Fruit fly (Drosophila melanogaster) whole organism, wandering third instar larva: ENCODE results near the gene Hnf4.

Experiments used
- Abd-B ChIP-seq: fragments of >200 bp; optimal IDR thresholded peaks from 2 replicates; lab custom pipeline; 2017; ENCODE audit warnings: missing biosample characterization, missing genetic modification characterization
- CG32264 ChIP-seq: fragments of 200-800 bp; sonication (Bioruptor generic); optimal IDR thresholded peaks from 2 replicates; lab custom pipeline; 2016; ENCODE audit warnings: missing biosample characterization, missing genetic modification characterization
- CG9705 ChIP-seq: fragments of 200-800 bp; sonication (Bioruptor generic); optimal IDR thresholded peaks from 2 replicates; lab custom pipeline; 2018; ENCODE audit warnings: missing biosample characterization, mild to moderate bottlenecking, missing genetic modification characterization
- CrebA ChIP-seq: fragments of 200-800 bp; sonication (Bioruptor generic); optimal IDR thresholded peaks from 2 replicates; lab custom pipeline; 2016; ENCODE audit warnings: missing biosample characterization, mild to moderate bottlenecking, missing genetic modification characterization, borderline replicate concordance
- Dfd ChIP-seq: fragments of >200 bp; optimal IDR thresholded peaks from 2 replicates; lab custom pipeline; 2017; ENCODE audit warnings: missing biosample characterization, missing genetic modification characterization
- Dif ChIP-seq: fragments of 200-275, 200-300 bp; sonication (Bioruptor generic); optimal IDR thresholded peaks from 2 replicates; lab custom pipeline; 2018; ENCODE audit warnings: missing biosample characterization, missing genetic modification characterization; ENCODE audit not compliant: partially characterized antibody
- GATAd ChIP-seq: sonication (Bioruptor generic); optimal IDR thresholded peaks from 2 replicates; lab custom pipeline; 2016; ENCODE audit warnings: missing biosample characterization, missing genetic modification characterization
- HLH106 ChIP-seq: fragments of 200-800 bp; optimal IDR thresholded peaks from 3 replicates; lab custom pipeline; 2019; ENCODE audit warnings: missing biosample characterization, mild to moderate bottlenecking, missing genetic modification characterization, moderate library complexity
- Hnf4 ChIP-seq: fragments of 200-800 bp; sonication (Bioruptor generic); optimal IDR thresholded peaks from 2 replicates; lab custom pipeline; 2016; ENCODE audit warnings: missing biosample characterization, mild to moderate bottlenecking, missing genetic modification characterization
- Hr78 ChIP-seq: fragments of >200 bp; optimal IDR thresholded peaks from 2 replicates; lab custom pipeline; 2017; ENCODE audit warnings: missing biosample characterization, missing genetic modification characterization
- Hr83 ChIP-seq: fragments of 200-300 bp; sonication (Bioruptor generic); optimal IDR thresholded peaks from 2 replicates; lab custom pipeline; 2016; ENCODE audit warnings: missing biosample characterization, mild to moderate bottlenecking, missing genetic modification characterization, moderate library complexity; ENCODE audit not compliant: poor library complexity, severe bottlenecking
- Jra ChIP-seq: sonication (Bioruptor generic); optimal IDR thresholded peaks from 2 replicates; lab custom pipeline; 2016; ENCODE audit warnings: missing biosample characterization, missing genetic modification characterization
- Mio ChIP-seq: sonication (Bioruptor generic); optimal IDR thresholded peaks from 2 replicates; lab custom pipeline; 2016; ENCODE audit warnings: missing biosample characterization, missing genetic modification characterization
- Myc ChIP-seq: fragments of >200 bp; optimal IDR thresholded peaks from 2 replicates; lab custom pipeline; 2017
- N ChIP-seq: fragments of >200 bp; optimal IDR thresholded peaks from 2 replicates; lab custom pipeline; 2018; ENCODE audit warnings: missing biosample characterization, missing external identifiers, missing genetic modification characterization
- OdsH ChIP-seq: fragments of 200-800 bp; sonication (Bioruptor generic); optimal IDR thresholded peaks from 2 replicates; lab custom pipeline; 2016; ENCODE audit warnings: missing biosample characterization, mild to moderate bottlenecking, missing genetic modification characterization
- Rel ChIP-seq, 2 experiments: fragments of 200-800 bp; sonication (Bioruptor generic) in 1 of 2; optimal IDR thresholded peaks; 2 replicates in 1 of 2; 3 replicates in 1 of 2; lab custom pipeline; 2016 to 2019; ENCODE audit warnings: mild to moderate bottlenecking in 2 of 2, missing biosample characterization in 2 of 2, missing genetic modification characterization in 2 of 2, moderate library complexity in 1 of 2
- Sp1 ChIP-seq: fragments of 200-800 bp; sonication (Bioruptor generic); optimal IDR thresholded peaks from 3 replicates; lab custom pipeline; 2019; ENCODE audit warnings: missing biosample characterization, mild to moderate bottlenecking, missing genetic modification characterization, moderate library complexity
- Vsx2 ChIP-seq: fragments of 200-300, 225-300 bp; sonication (Bioruptor generic); optimal IDR thresholded peaks from 2 replicates; lab custom pipeline; 2018; ENCODE audit warnings: missing biosample characterization, missing genetic modification characterization; ENCODE audit not compliant: partially characterized antibody
- br ChIP-seq: fragments of 200-800 bp; sonication (Bioruptor generic); optimal IDR thresholded peaks from 2 replicates; lab custom pipeline; 2016; ENCODE audit warnings: missing biosample characterization, missing genetic modification characterization
- brk ChIP-seq: fragments of 200-800 bp; sonication (Bioruptor generic); optimal IDR thresholded peaks from 2 replicates; lab custom pipeline; 2016; ENCODE audit warnings: missing biosample characterization, mild to moderate bottlenecking, missing genetic modification characterization
- dl ChIP-seq, 2 experiments: fragments of 175-275, 200-275 bp in 1 of 2; fragments of 200-275 bp in 1 of 2; sonication (Bioruptor generic); optimal IDR thresholded peaks; lab custom pipeline; 2018; ENCODE audit warnings: mild to moderate bottlenecking in 2 of 2, missing biosample characterization in 2 of 2, missing genetic modification characterization in 2 of 2, moderate library complexity in 2 of 2; ENCODE audit not compliant: partially characterized antibody in 2 of 2, insufficient read depth in 1 of 2
- dmrt93B ChIP-seq: fragments of 200-800 bp; sonication (Bioruptor generic); optimal IDR thresholded peaks from 2 replicates; lab custom pipeline; 2018; ENCODE audit warnings: missing biosample characterization, mild to moderate bottlenecking, missing genetic modification characterization
- dsf ChIP-seq: sonication (Bioruptor generic); optimal IDR thresholded peaks from 2 replicates; lab custom pipeline; 2016; ENCODE audit warnings: missing biosample characterization, missing genetic modification characterization, borderline replicate concordance
- ey ChIP-seq: fragments of 200-800 bp; sonication (Bioruptor generic); optimal IDR thresholded peaks from 2 replicates; lab custom pipeline; 2016; ENCODE audit warnings: missing biosample characterization, missing genetic modification characterization
- foxo ChIP-seq, 2 experiments: fragments of 200-800 bp; sonication (Bioruptor generic); optimal IDR thresholded peaks; 2 replicates in 1 of 2; 3 replicates in 1 of 2; lab custom pipeline; 2016 to 2017; ENCODE audit warnings: missing biosample characterization in 2 of 2, missing genetic modification characterization in 2 of 2
- fru ChIP-seq: fragments of 200-800 bp; sonication (Bioruptor generic); optimal IDR thresholded peaks from 3 replicates; lab custom pipeline; 2016; ENCODE audit warnings: missing biosample characterization, mild to moderate bottlenecking, missing genetic modification characterization
- h ChIP-seq: fragments of 200-800 bp; sonication (Bioruptor generic); optimal IDR thresholded peaks from 3 replicates; lab custom pipeline; 2016; ENCODE audit warnings: missing biosample characterization, mild to moderate bottlenecking, missing genetic modification characterization
- jim ChIP-seq: fragments of 175-275, 200-325 bp; sonication (Bioruptor generic); optimal IDR thresholded peaks from 2 replicates; lab custom pipeline; 2016; ENCODE audit warnings: missing biosample characterization, mild to moderate bottlenecking, missing genetic modification characterization
- lola ChIP-seq: fragments of >200 bp; optimal IDR thresholded peaks from 2 replicates; lab custom pipeline; 2017; ENCODE audit warnings: missing biosample characterization, missing genetic modification characterization
- pan ChIP-seq: fragments of >200 bp; optimal IDR thresholded peaks from 2 replicates; lab custom pipeline; 2017
- psq ChIP-seq: fragments of 200-800 bp; sonication (Bioruptor generic); optimal IDR thresholded peaks from 3 replicates; lab custom pipeline; 2017; ENCODE audit warnings: missing biosample characterization, mild to moderate bottlenecking, missing genetic modification characterization, moderate library complexity
- rgr ChIP-seq: fragments of 200-800 bp; sonication (Bioruptor generic); optimal IDR thresholded peaks from 3 replicates; lab custom pipeline; 2016; ENCODE audit warnings: missing biosample characterization, mild to moderate bottlenecking, missing genetic modification characterization
- sage ChIP-seq: fragments of 200-800 bp; sonication (Bioruptor generic); optimal IDR thresholded peaks from 2 replicates; lab custom pipeline; 2016; ENCODE audit warnings: missing biosample characterization, mild to moderate bottlenecking, missing genetic modification characterization
- sv ChIP-seq: fragments of 200-800 bp; sonication (Bioruptor generic); optimal IDR thresholded peaks from 3 replicates; lab custom pipeline; 2016; ENCODE audit warnings: missing biosample characterization, missing genetic modification characterization
- tai ChIP-seq: sonication (Bioruptor generic); optimal IDR thresholded peaks from 2 replicates; lab custom pipeline; 2016; ENCODE audit warnings: missing biosample characterization, missing genetic modification characterization
- usp ChIP-seq: fragments of >200 bp; optimal IDR thresholded peaks from 2 replicates; lab custom pipeline; 2017; ENCODE audit warnings: missing biosample characterization, missing genetic modification characterization
- woc ChIP-seq: sonication (Bioruptor generic); optimal IDR thresholded peaks from 2 replicates; lab custom pipeline; 2016; ENCODE audit warnings: missing biosample characterization, mild to moderate bottlenecking, missing genetic modification characterization

Gene Hnf4

dm6 chr2L:8709413-8709812, at the start of gene Hnf4:
Gene Hnf4, minus strand, starts transcription at chr2L:8709611.
- no peak for TF ChIP-seq Jra (GFP tag; lab: Kevin White, UChicago)
- no peak for TF ChIP-seq Dfd (GFP tag; lab: Kevin White, UChicago)
- no peak for TF ChIP-seq pan (lab: Kevin White, UChicago)
- no peak for TF ChIP-seq sage (GFP tag; lab: Kevin White, UChicago)
- TF ChIP-seq Hr78 (GFP tag; lab: Kevin White, UChicago): no peak
- no peak for TF ChIP-seq ey (GFP tag; lab: Kevin White, UChicago)
- no peak for TF ChIP-seq OdsH (GFP tag; lab: Kevin White, UChicago)
- no peak for TF ChIP-seq dmrt93B (GFP tag; lab: Kevin White, UChicago)
- no peak for TF ChIP-seq Myc (lab: Kevin White, UChicago)
- TF ChIP-seq Abd-B (GFP tag; lab: Kevin White, UChicago): no peak
- no peak for TF ChIP-seq dl (GFP tag; optimal IDR thresholded peaks at IDR 0.05; lab: Kevin White, UChicago; ENCODE audit: insufficient read depth in 1 of 2, partially characterized antibody in 2 of 2)
- no peak for TF ChIP-seq Hr83 (GFP tag; lab: Kevin White, UChicago)
- TF ChIP-seq usp (GFP tag; lab: Kevin White, UChicago): no peak
- TF ChIP-seq brk (GFP tag; lab: Kevin White, UChicago): peak; percentile 21
- no peak for TF ChIP-seq CG9705 (GFP tag; lab: Kevin White, UChicago)
- peak; percentile 13 for TF ChIP-seq h
- TF ChIP-seq Hnf4: peak; percentile 33
- TF ChIP-seq N: no peak
- no peak for TF ChIP-seq CG32264 (GFP tag; lab: Kevin White, UChicago)
- TF ChIP-seq rgr (GFP tag; lab: Kevin White, UChicago): no peak
- TF ChIP-seq fru (GFP tag; lab: Kevin White, UChicago): no peak
- TF ChIP-seq dsf (GFP tag; lab: Kevin White, UChicago): no peak
- no peak for TF ChIP-seq lola
- peak; percentile 62 for TF ChIP-seq Dif (GFP tag; lab: Kevin White, UChicago)
- no peak for TF ChIP-seq tai (GFP tag; lab: Kevin White, UChicago)
- TF ChIP-seq Mio (GFP tag; lab: Kevin White, UChicago): no peak
- TF ChIP-seq br (GFP tag; lab: Kevin White, UChicago): no peak
- no peak for TF ChIP-seq psq
- TF ChIP-seq foxo (GFP tag; optimal IDR thresholded peaks at IDR 0.05; lab: Kevin White, UChicago): peak in 1 of 2 experiments; percentile 6
- TF ChIP-seq Vsx2 (GFP tag; lab: Kevin White, UChicago): peak; percentile 97
- no peak for TF ChIP-seq sv (GFP tag; lab: Kevin White, UChicago)
- no peak for TF ChIP-seq jim (GFP tag; lab: Kevin White, UChicago)
- no peak for TF ChIP-seq GATAd (GFP tag; lab: Kevin White, UChicago)
- TF ChIP-seq woc: no peak
- TF ChIP-seq Rel (GFP tag; optimal IDR thresholded peaks at IDR 0.05; lab: Kevin White, UChicago): no peak
- TF ChIP-seq Rel (tag; optimal IDR thresholded peaks at IDR 0.05; lab: Kevin White, UChicago): peak; percentile 66
- TF ChIP-seq CrebA (GFP tag; lab: Kevin White, UChicago): no peak
- TF ChIP-seq Sp1 (GFP tag; lab: Kevin White, UChicago): no peak
- TF ChIP-seq HLH106: peak; percentile 3

dm6 chr2L:8752022-8752421, 42.6 kb upstream of the Hnf4 start, which contains the start of the genes CG45307 and CG12438:
Gene CG45307, minus strand, starts transcription at chr2L:8752122.
Gene CG12438, plus strand, starts transcription at chr2L:8752285.
- no peak for TF ChIP-seq Hr83 (GFP tag; lab: Kevin White, UChicago)
- no peak for TF ChIP-seq h
- TF ChIP-seq Dfd (GFP tag; lab: Kevin White, UChicago): no peak
- no peak for TF ChIP-seq dmrt93B (GFP tag; lab: Kevin White, UChicago)
- no peak for TF ChIP-seq CG32264 (GFP tag; lab: Kevin White, UChicago)
- TF ChIP-seq OdsH (GFP tag; lab: Kevin White, UChicago): no peak
- no peak for TF ChIP-seq CG9705 (GFP tag; lab: Kevin White, UChicago)
- TF ChIP-seq brk (GFP tag; lab: Kevin White, UChicago): no peak
- no peak for TF ChIP-seq Vsx2 (GFP tag; lab: Kevin White, UChicago)
- TF ChIP-seq Abd-B (GFP tag; lab: Kevin White, UChicago): no peak
- no peak for TF ChIP-seq ey (GFP tag; lab: Kevin White, UChicago)
- TF ChIP-seq Rel (GFP tag; optimal IDR thresholded peaks at IDR 0.05; lab: Kevin White, UChicago): no peak
- no peak for TF ChIP-seq Rel (tag; optimal IDR thresholded peaks at IDR 0.05; lab: Kevin White, UChicago)
- TF ChIP-seq Hnf4: no peak
- TF ChIP-seq HLH106: no peak
- no peak for TF ChIP-seq dsf (GFP tag; lab: Kevin White, UChicago)
- no peak for TF ChIP-seq Dif (GFP tag; lab: Kevin White, UChicago)
- no peak for TF ChIP-seq jim (GFP tag; lab: Kevin White, UChicago)
- TF ChIP-seq Myc (lab: Kevin White, UChicago): no peak
- no peak for TF ChIP-seq lola
